Worm (Caenorhabditis elegans) whole organism, L2 larva: ENCODE data around the gene dpy-30.

ENCODE experiments used
- C34F6.9 ChIP-seq: fragments of 150-350 bp; optimal IDR thresholded peaks from 2 replicates; lab custom pipeline; 2014; ENCODE audit warnings: missing biosample characterization, missing genetic modification characterization
- F13H6.1 ChIP-seq: sonication (generic microtip); optimal IDR thresholded peaks from 2 replicates; lab custom pipeline; 2016; ENCODE audit warnings: missing genetic modification characterization, missing compliant biosample characterization
- R02D3.7 ChIP-seq: fragments of 150-350 bp; optimal IDR thresholded peaks from 2 replicates; lab custom pipeline; 2014; ENCODE audit warnings: missing biosample characterization, missing genetic modification characterization
- Y55F3AM.14 ChIP-seq: fragments of 200-800 bp; sonication (Bioruptor generic); optimal IDR thresholded peaks from 2 replicates; lab custom pipeline; 2018; ENCODE audit warnings: mild to moderate bottlenecking, missing genetic modification characterization, missing compliant biosample characterization
- ZK546.5 ChIP-seq: sonication (generic microtip); optimal IDR thresholded peaks from 2 replicates; lab custom pipeline; 2017; ENCODE audit warnings: missing biosample characterization, missing genetic modification characterization
- alr-1 ChIP-seq: fragments of 150-350 bp; optimal IDR thresholded peaks from 2 replicates; lab custom pipeline; 2014; ENCODE audit warnings: missing biosample characterization, missing genetic modification characterization
- aly-2 ChIP-seq: fragments of 150-350 bp; optimal IDR thresholded peaks from 2 replicates; lab custom pipeline; 2014; ENCODE audit warnings: missing biosample characterization, missing genetic modification characterization
- ama-1 ChIP-seq: fragments of 150-350 bp; optimal IDR thresholded peaks from 2 replicates; lab custom pipeline; 2018; ENCODE audit warnings: inconsistent platforms
- ceh-16 ChIP-seq: fragments of 150-350 bp; optimal IDR thresholded peaks from 2 replicates; lab custom pipeline; 2014; ENCODE audit warnings: missing biosample characterization, missing genetic modification characterization
- ceh-82 ChIP-seq: fragments of 150-350 bp; optimal IDR thresholded peaks from 2 replicates; lab custom pipeline; 2014; ENCODE audit warnings: missing biosample characterization, missing genetic modification characterization
- crh-2 ChIP-seq: sonication (generic microtip); optimal IDR thresholded peaks from 2 replicates; lab custom pipeline; 2017; ENCODE audit warnings: missing biosample characterization, missing genetic modification characterization
- dmd-4 ChIP-seq: sonication (generic microtip); optimal IDR thresholded peaks from 2 replicates; lab custom pipeline; 2017; ENCODE audit warnings: missing biosample characterization, missing genetic modification characterization
- egl-27 ChIP-seq: sonication (generic microtip); optimal IDR thresholded peaks from 3 replicates; lab custom pipeline; 2017; ENCODE audit warnings: missing biosample characterization, missing genetic modification reagents, missing genetic modification characterization
- elt-1 ChIP-seq: fragments of 150-350 bp; optimal IDR thresholded peaks from 2 replicates; lab custom pipeline; 2014; ENCODE audit warnings: missing biosample characterization, missing genetic modification characterization
- elt-3 ChIP-seq: sonication (generic microtip); optimal IDR thresholded peaks from 2 replicates; lab custom pipeline; 2017; ENCODE audit warnings: missing biosample characterization, missing genetic modification characterization
- fos-1 ChIP-seq: fragments of 150-350 bp; optimal IDR thresholded peaks from 2 replicates; lab custom pipeline; 2014; ENCODE audit warnings: missing biosample characterization, missing genetic modification characterization
- lin-11 ChIP-seq: fragments of 150-350 bp; sonication (generic microtip); optimal IDR thresholded peaks from 2 replicates; lab custom pipeline; 2014; ENCODE audit warnings: missing biosample characterization, missing genetic modification characterization, inconsistent platforms, mixed read lengths
- lin-13 ChIP-seq: fragments of 150-350 bp; optimal IDR thresholded peaks from 2 replicates; lab custom pipeline; 2014; ENCODE audit warnings: missing biosample characterization, missing genetic modification reagents, missing genetic modification characterization
- lin-39 ChIP-seq: fragments of 150-350 bp; optimal IDR thresholded peaks from 2 replicates; lab custom pipeline; 2014; ENCODE audit warnings: missing biosample characterization, missing genetic modification reagents, missing genetic modification characterization
- lsy-2 ChIP-seq, 2 experiments: fragments of 150-350 bp in 1 of 2; sonication (generic microtip) in 1 of 2; optimal IDR thresholded peaks; 2 replicates each; lab custom pipeline; 2014 to 2017; ENCODE audit warnings: missing biosample characterization in 2 of 2, missing genetic modification characterization in 2 of 2
- mbf-1 ChIP-seq: sonication (generic microtip); optimal IDR thresholded peaks from 2 replicates; lab custom pipeline; 2017; ENCODE audit warnings: missing biosample characterization, missing genetic modification characterization
- nhr-12 ChIP-seq: fragments of 150-350 bp; optimal IDR thresholded peaks from 2 replicates; lab custom pipeline; 2014; ENCODE audit warnings: missing biosample characterization, missing genetic modification characterization
- nhr-129 ChIP-seq: fragments of 150-350 bp; optimal IDR thresholded peaks from 2 replicates; lab custom pipeline; 2014; ENCODE audit warnings: missing biosample characterization, missing genetic modification characterization
- nhr-237 ChIP-seq: fragments of 150-350 bp; optimal IDR thresholded peaks from 2 replicates; lab custom pipeline; 2014; ENCODE audit warnings: missing biosample characterization, missing genetic modification characterization
- nhr-25 ChIP-seq: fragments of 150-350 bp; sonication (generic microtip); optimal IDR thresholded peaks from 3 replicates; lab custom pipeline; 2014; ENCODE audit warnings: missing biosample characterization, missing genetic modification characterization
- nhr-6 ChIP-seq: fragments of 150-350 bp; optimal IDR thresholded peaks from 2 replicates; lab custom pipeline; 2014; ENCODE audit warnings: missing biosample characterization, missing genetic modification characterization
- peb-1 ChIP-seq: fragments of 150-350 bp; optimal IDR thresholded peaks from 2 replicates; lab custom pipeline; 2014; ENCODE audit warnings: missing biosample characterization, missing genetic modification characterization
- sem-4 ChIP-seq: fragments of 150-350 bp; optimal IDR thresholded peaks from 2 replicates; lab custom pipeline; 2014; ENCODE audit warnings: missing biosample characterization, missing genetic modification reagents, missing genetic modification characterization
- skn-1 ChIP-seq: sonication (generic microtip); optimal IDR thresholded peaks from 2 replicates; lab custom pipeline; 2017; ENCODE audit warnings: missing biosample characterization, missing genetic modification characterization
- sma-3 ChIP-seq: sonication (generic microtip); optimal IDR thresholded peaks from 2 replicates; lab custom pipeline; 2016; ENCODE audit warnings: missing genetic modification reagents, missing genetic modification characterization, missing compliant biosample characterization
- sma-9 ChIP-seq, 2 experiments: fragments of 150-350 bp in 1 of 2; sonication (generic microtip) in 1 of 2; optimal IDR thresholded peaks; 2 replicates each; lab custom pipeline; 2014 to 2016; ENCODE audit warnings: missing genetic modification characterization in 2 of 2, mild to moderate bottlenecking in 1 of 2, missing biosample characterization in 1 of 2, missing compliant biosample characterization in 1 of 2, missing genetic modification reagents in 1 of 2, moderate library complexity in 1 of 2
- unc-55 ChIP-seq: fragments of 150-350 bp; sonication (generic microtip); optimal IDR thresholded peaks from 3 replicates; lab custom pipeline; 2014; ENCODE audit warnings: missing biosample characterization, missing genetic modification reagents, missing genetic modification characterization
- zag-1 ChIP-seq: fragments of 150-350 bp; optimal IDR thresholded peaks from 2 replicates; lab custom pipeline; 2014; ENCODE audit warnings: missing biosample characterization, missing genetic modification characterization
- ztf-1 ChIP-seq: fragments of 200-800 bp; sonication (Bioruptor generic); conservative IDR thresholded peaks from 2 replicates; pipeline ENCODE4 v1.3.6; 2022; ENCODE audit warnings: missing genetic modification characterization, missing compliant biosample characterization

dpy-30 gene

DNA sequence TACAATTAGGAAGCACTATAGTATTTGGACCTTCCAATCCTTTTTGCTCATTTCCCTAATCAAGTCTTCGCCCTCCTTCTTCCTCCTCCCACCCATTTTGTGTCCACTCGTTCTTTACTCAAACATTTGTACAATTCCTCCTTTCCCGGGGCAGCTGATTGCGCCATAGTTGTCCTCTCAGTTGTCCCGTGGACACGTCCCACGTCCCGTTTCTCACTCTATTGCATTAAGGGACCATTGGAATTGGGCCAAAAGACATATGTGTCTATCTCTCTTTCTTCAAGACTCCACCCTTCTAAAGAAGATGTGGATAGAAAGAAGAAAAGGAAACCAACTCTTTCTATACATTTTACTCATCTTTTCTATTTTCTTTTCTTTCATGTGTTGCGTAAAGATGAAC lies 19.8 kb downstream of the dpy-30 start:
- peak; percentile 23 for TF ChIP-seq nhr-129 (tag; lab: Kevin White, UChicago)
- TF ChIP-seq lin-11 (tag; lab: Kevin White, UChicago), result no peak
- TF ChIP-seq lin-13 (GFP tag; lab: Kevin White, UChicago), result no peak
- no peak for TF ChIP-seq sma-9 (GFP tag; optimal IDR thresholded peaks at IDR 0.05; lab: Kevin White, UChicago)
- no peak for TF ChIP-seq sma-9 (tag; optimal IDR thresholded peaks at IDR 0.05; lab: Kevin White, UChicago)
- no peak for TF ChIP-seq lin-39 (tag; lab: Kevin White, UChicago)
- TF ChIP-seq skn-1 (tag; lab: Kevin White, UChicago), result no peak
- TF ChIP-seq dmd-4, result no peak
- TF ChIP-seq peb-1 (tag; lab: Kevin White, UChicago), result no peak
- TF ChIP-seq unc-55 (GFP tag; lab: Kevin White, UChicago), result peak; percentile 20
- no peak for TF ChIP-seq crh-2 (tag; lab: Kevin White, UChicago)
- TF ChIP-seq ceh-82, result no peak
- peak; percentile 32 for TF ChIP-seq zag-1
- no peak for TF ChIP-seq nhr-6 (tag; lab: Kevin White, UChicago)
- TF ChIP-seq sma-3 (GFP tag; lab: Kevin White, UChicago), result no peak
- TF ChIP-seq R02D3.7 (tag; lab: Kevin White, UChicago), result no peak
- TF ChIP-seq sem-4 (tag; lab: Kevin White, UChicago), result no peak
- no peak for TF ChIP-seq elt-1 (tag; lab: Kevin White, UChicago)
- TF ChIP-seq aly-2 (tag; lab: Kevin White, UChicago), result no peak
- TF ChIP-seq F13H6.1 (tag; lab: Kevin White, UChicago), result peak; percentile 30

DNA sequence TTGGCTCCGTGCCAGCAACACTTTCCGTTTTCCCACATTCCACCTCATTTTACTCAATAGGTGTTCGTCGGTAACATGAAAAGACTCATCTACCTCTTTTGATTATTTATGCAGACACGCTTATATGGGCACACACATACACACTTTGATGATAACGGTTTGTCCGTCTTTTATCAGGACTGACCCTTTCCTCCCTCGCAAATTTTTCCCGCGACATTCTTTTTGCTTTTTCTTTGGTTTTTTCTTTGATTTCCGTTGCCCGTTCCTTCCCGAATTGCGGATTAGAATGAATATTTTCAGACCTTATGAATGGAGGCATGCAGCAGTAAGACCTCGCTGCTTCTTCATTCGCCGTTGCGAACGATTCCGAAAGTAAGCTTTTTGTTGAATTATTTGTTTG lies 21.7 kb downstream of the dpy-30 start, which contains the start of gene vab-8:
TSS of gene vab-8 (plus strand) at position 301 of the 400 bp plus-strand sequence.
- TF ChIP-seq mbf-1 (tag; lab: Kevin White, UChicago) (no peak), elt-3 (tag; lab: Kevin White, UChicago) (no peak), ama-1 (lab: Kevin White, UChicago) (no peak), sma-9 (GFP tag; optimal IDR thresholded peaks at IDR 0.05; lab: Kevin White, UChicago) (no peak), sma-9 (tag; optimal IDR thresholded peaks at IDR 0.05; lab: Kevin White, UChicago) (no peak), nhr-6 (tag; lab: Kevin White, UChicago) (no peak), fos-1 (tag; lab: Kevin White, UChicago) (peak; percentile 47), crh-2 (tag; lab: Kevin White, UChicago) (no peak)

- TF ChIP-seq peb-1 (tag; lab: Kevin White, UChicago) (no peak), skn-1 (tag; lab: Kevin White, UChicago) (no peak), sem-4 (tag; lab: Kevin White, UChicago) (no peak), F13H6.1 (tag; lab: Kevin White, UChicago) (peak; percentile 76), nhr-129 (tag; lab: Kevin White, UChicago) (peak; percentile 54), aly-2 (tag; lab: Kevin White, UChicago) (no peak), ceh-16 (tag; lab: Kevin White, UChicago) (no peak), dmd-4 (no peak), R02D3.7 (tag; lab: Kevin White, UChicago) (no peak), lin-39 (tag; lab: Kevin White, UChicago) (no peak), lin-11 (tag; lab: Kevin White, UChicago) (no peak), nhr-25 (tag; lab: Kevin White, UChicago) (no peak), sma-9 (GFP tag; optimal IDR thresholded peaks at IDR 0.05; lab: Kevin White, UChicago) (peak; percentile 39), sma-9 (tag; optimal IDR thresholded peaks at IDR 0.05; lab: Kevin White, UChicago) (no peak), alr-1 (tag; lab: Kevin White, UChicago) (no peak), egl-27 (tag; lab: Kevin White, UChicago) (no peak), ztf-1 (GFP tag; lab: Robert Waterston, UW) (no peak), ZK546.5 (tag; lab: Kevin White, UChicago) (no peak), lsy-2 (tag; optimal IDR thresholded peaks at IDR 0.05; lab: Kevin White, UChicago) (no peak), nhr-237 (tag; lab: Kevin White, UChicago) (no peak), ama-1 (lab: Kevin White, UChicago) (no peak), nhr-12 (tag; lab: Kevin White, UChicago) (no peak), Y55F3AM.14 (GFP tag; lab: Kevin White, UChicago) (no peak), C34F6.9 (tag; lab: Kevin White, UChicago) (no peak)
These were observed 42.1 kb downstream of the dpy-30 start for ce11 chrV:12233425-12233824.
